Worm (Caenorhabditis elegans): Measurements from ENCODE around the gene clec-74.

ce11 chrIV:3937097-3937496, 19.7 kb upstream of the clec-74 start, which contains the start of gene clec-71:
- TF ChIP-seq zip-8 (tag; optimal IDR thresholded peaks at IDR 0.05) (no peak), blmp-1 (tag; optimal IDR thresholded peaks at IDR 0.05) (no peak), ces-1 (GFP tag; optimal IDR thresholded peaks at IDR 0.05) (no peak), unc-62 (GFP tag; optimal IDR thresholded peaks at IDR 0.05) (no peak), nhr-28 (tag; optimal IDR thresholded peaks at IDR 0.05) (no peak), nhr-237 (tag; optimal IDR thresholded peaks at IDR 0.05) (no peak), bed-3 (GFP tag; optimal IDR thresholded peaks at IDR 0.05) (no peak), snpc-4 (tag; optimal IDR thresholded peaks at IDR 0.05) (no peak)
